Fruit fly (Drosophila melanogaster): ENCODE measurements around the gene noc.

noc gene

dm6 chr2L:14495506-14495983, 4.9 kb downstream of the noc start (continued):
- TF ChIP-seq Neu2 (GFP tag; optimal IDR thresholded peaks at IDR 0.05; ENCODE audit: borderline replicate concordance) (no peak), CG32532 (GFP tag; IDR thresholded peaks at IDR 0.05) (no peak), sima (GFP tag; optimal IDR thresholded peaks at IDR 0.05) (no peak), CG34376 (GFP tag; optimal IDR thresholded peaks at IDR 0.05) (no peak), Fer2 (tag; optimal IDR thresholded peaks at IDR 0.05) (no peak), CG2199 (GFP tag; IDR thresholded peaks at IDR 0.05) (peak; percentile 80; the same call in 2 of the 3 replicates), CG1832 (GFP tag; optimal IDR thresholded peaks at IDR 0.05) (no peak), B-H2 (GFP tag; optimal IDR thresholded peaks at IDR 0.05) (no peak), CG14965 (GFP tag; optimal IDR thresholded peaks at IDR 0.05; ENCODE audit: borderline replicate concordance) (no peak), CG43689 (GFP tag; IDR thresholded peaks at IDR 0.05) (no peak), CG4360 (GFP tag; IDR thresholded peaks at IDR 0.05) (peak; percentile 47), Scr (GFP tag; IDR thresholded peaks at IDR 0.05; ENCODE audit: partially characterized antibody) (peak; percentile 72), CG8944 (GFP tag; optimal IDR thresholded peaks at IDR 0.05) (no peak), Antp (GFP tag; optimal IDR thresholded peaks at IDR 0.05) (no peak), HmgD (GFP tag; optimal IDR thresholded peaks at IDR 0.05) (no peak), MTF-1 (GFP tag; optimal IDR thresholded peaks at IDR 0.05; ENCODE audit: borderline replicate concordance) (no peak), CG6765 (GFP tag; optimal IDR thresholded peaks at IDR 0.05) (no peak), CG9876 (GFP tag; optimal IDR thresholded peaks at IDR 0.05) (no peak), CG17359 (tag; optimal IDR thresholded peaks at IDR 0.05) (no peak), CG4730 (GFP tag; IDR thresholded peaks at IDR 0.05) (no peak), bowl (GFP tag; IDR thresholded peaks at IDR 0.05) (no peak), gcm2 (GFP tag; optimal IDR thresholded peaks at IDR 0.05) (no peak), Gsc (GFP tag; IDR thresholded peaks at IDR 0.05) (no peak), CG6854 (GFP tag; optimal IDR thresholded peaks at IDR 0.05) (no peak), hth (optimal IDR thresholded peaks at IDR 0.05) (no peak), fd64A (GFP tag; optimal IDR thresholded peaks at IDR 0.05) (no peak), insv (GFP tag; optimal IDR thresholded peaks at IDR 0.05) (no peak), ewg (GFP tag; optimal IDR thresholded peaks at IDR 0.05) (no peak), pho (GFP tag; optimal IDR thresholded peaks at IDR 0.05) (no peak), CG15696 (tag; optimal IDR thresholded peaks at IDR 0.05) (peak; percentile 26), ATbp (GFP tag; optimal IDR thresholded peaks at IDR 0.05) (no peak), CG12104 (GFP tag; optimal IDR thresholded peaks at IDR 0.05) (no peak), seq (GFP tag; IDR thresholded peaks at IDR 0.05) (no peak), Spps (tag; optimal IDR thresholded peaks at IDR 0.05) (no peak), dpn (GFP tag; optimal IDR thresholded peaks at IDR 0.05) (no peak), nerfin-1 (tag; optimal IDR thresholded peaks at IDR 0.05) (no peak), HLH54F (GFP tag; optimal IDR thresholded peaks at IDR 0.05) (no peak), ase (GFP tag; IDR thresholded peaks at IDR 0.05) (no peak), H15 (GFP tag; IDR thresholded peaks at IDR 0.05) (no peak), Med (GFP tag) (peak; percentile 57), CG13296 (GFP tag; optimal IDR thresholded peaks at IDR 0.05) (no peak), CG30431 (GFP tag; optimal IDR thresholded peaks at IDR 0.05) (no peak), CG9932 (GFP tag; IDR thresholded peaks at IDR 0.05) (no peak), ssp (GFP tag; IDR thresholded peaks at IDR 0.05) (no peak), CkIIα-i1 (GFP tag; IDR thresholded peaks at IDR 0.05) (no peak), CG11398 (GFP tag; optimal IDR thresholded peaks at IDR 0.05) (no peak), cad (GFP tag; optimal IDR thresholded peaks at IDR 0.05) (no peak), CG15073 (GFP tag; optimal IDR thresholded peaks at IDR 0.05) (no peak), CG11560 (tag; IDR thresholded peaks at IDR 0.05) (no peak), lola (GFP tag; optimal IDR thresholded peaks at IDR 0.05) (no peak), CG1024 (GFP tag; IDR thresholded peaks at IDR 0.05) (no peak), Taf1 (GFP tag; IDR thresholded peaks at IDR 0.05) (no peak)

All from whole organism, embryonic.